Worm (Caenorhabditis elegans) whole organism, L1 larva: ENCODE data around the gene Y47D3B.12.

Experiments
- ets-5 ChIP-seq: fragments of 200-800 bp; sonication (Bioruptor generic); IDR thresholded peaks from 2 replicates; pipeline ENCODE4 v1.3.6; 2022; ENCODE audit warnings: missing genetic modification characterization, missing compliant biosample characterization
- fkh-10 ChIP-seq: sonication (generic microtip); optimal IDR thresholded peaks from 2 replicates; lab custom pipeline; 2017; ENCODE audit warnings: missing biosample characterization, missing genetic modification reagents, missing genetic modification characterization
- lin-13 ChIP-seq: fragments of 150-350 bp; optimal IDR thresholded peaks from 2 replicates; lab custom pipeline; 2014; ENCODE audit warnings: missing biosample characterization, missing genetic modification reagents, missing genetic modification characterization
- lin-15B ChIP-seq: fragments of 150-350 bp; sonication (generic microtip); optimal IDR thresholded peaks from 3 replicates; lab custom pipeline; 2014; ENCODE audit warnings: missing biosample characterization, missing genetic modification characterization
- mep-1 ChIP-seq: fragments of 150-350 bp; optimal IDR thresholded peaks from 2 replicates; lab custom pipeline; 2014; ENCODE audit warnings: missing biosample characterization, missing genetic modification characterization

DNA sequence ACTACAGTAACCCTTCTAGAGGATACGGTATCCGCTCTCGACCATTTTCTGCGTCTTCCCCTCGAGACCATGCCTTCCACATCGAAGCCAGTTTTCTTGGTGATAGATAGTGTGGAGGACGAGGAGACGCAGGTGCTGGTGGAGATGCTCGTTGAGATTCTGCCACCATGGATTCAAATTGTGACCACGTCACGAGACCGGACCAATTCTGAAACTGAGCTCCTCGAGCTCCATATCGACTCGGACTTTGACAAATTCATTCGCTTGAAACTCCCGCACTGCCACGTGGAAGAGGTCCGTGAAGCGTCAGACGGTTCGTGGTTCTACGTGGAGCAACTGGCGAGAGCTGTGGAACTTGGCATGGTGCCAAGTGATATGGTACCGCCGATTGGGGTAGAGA lies 41.4 kb upstream of the Y47D3B.12 start:
- no peak for TF ChIP-seq lin-13
- no peak for TF ChIP-seq lin-15B (tag; lab: Kevin White, UChicago)
- no peak for TF ChIP-seq ets-5 (GFP tag; lab: Robert Waterston, UW)
- TF ChIP-seq fkh-10 (GFP tag; lab: Kevin White, UChicago) = no peak
- TF ChIP-seq mep-1 (tag; lab: Kevin White, UChicago) = no peak
